Worm (Caenorhabditis elegans): ENCODE measurements around the gene ifd-1.

ifd-1 gene

DNA sequence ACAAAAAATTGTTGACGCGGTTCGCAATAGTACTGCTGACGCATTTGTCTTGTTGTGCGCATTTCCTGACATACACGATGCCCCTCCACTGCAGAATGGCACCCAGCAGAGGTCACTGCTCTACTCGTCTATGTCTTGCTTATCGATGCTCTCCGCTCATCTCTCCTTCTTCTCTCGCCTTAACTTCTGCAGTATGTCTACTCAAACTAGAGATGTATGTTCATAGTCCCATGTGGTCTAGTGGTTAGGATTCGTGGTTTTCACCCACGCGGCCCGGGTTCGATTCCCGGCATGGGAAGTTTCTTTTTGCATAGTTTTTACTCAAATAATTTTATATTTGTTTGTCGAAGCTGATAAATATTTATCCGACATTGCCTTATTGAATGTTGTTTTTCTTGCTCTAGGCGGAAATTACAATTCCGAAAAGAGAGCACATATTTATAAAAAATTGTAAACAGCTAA, 11.7 kb upstream of the ifd-1 start, which contains the start of gene C28G1.2 (continued):
- TF ChIP-seq daf-12 (tag; optimal IDR thresholded peaks at IDR 0.05): no peak
- TF ChIP-seq dmd-9 (GFP tag; IDR thresholded peaks at IDR 0.05): peak; percentile 93
- TF ChIP-seq ceh-20 (GFP tag; IDR thresholded peaks at IDR 0.05): peak; percentile 97
- TF ChIP-seq nhr-41 (GFP tag; IDR thresholded peaks at IDR 0.05): peak; percentile 95
- peak; percentile 79 for TF ChIP-seq nhr-25 (tag; optimal IDR thresholded peaks at IDR 0.05; ENCODE audit: borderline replicate concordance, insufficient read depth)
- TF ChIP-seq madf-9 (GFP tag; conservative IDR thresholded peaks at IDR 0.05): peak; percentile 94

DNA sequence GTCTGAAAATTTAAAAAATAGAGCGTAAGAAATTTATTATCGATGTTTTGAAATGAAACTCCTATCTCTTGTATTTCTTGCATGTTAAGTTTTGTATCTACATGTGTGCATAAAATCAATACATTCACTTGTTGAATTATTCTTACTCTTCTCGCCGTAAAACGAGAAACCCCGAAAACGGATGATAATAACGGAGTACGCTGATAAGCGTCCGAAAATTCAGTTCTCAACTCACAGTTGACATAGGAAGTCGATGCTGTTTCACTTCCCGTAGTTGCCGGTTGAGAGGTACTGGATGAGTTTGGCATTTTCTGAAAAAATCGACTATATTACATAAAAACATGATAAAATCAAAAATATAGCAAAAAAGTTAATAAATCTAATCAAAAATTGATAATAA, 11.2 kb upstream of the ifd-1 start, which contains the start of gene sec-15:
Gene sec-15, minus strand, starts transcription at position 311 of the 400 bp plus-strand sequence.
- TF ChIP-seq mdt-29 (GFP tag; IDR thresholded peaks at IDR 0.05) (no peak), daf-16 (GFP tag; optimal IDR thresholded peaks at IDR 0.05) (no peak), daf-16 (tag; optimal IDR thresholded peaks at IDR 0.05) (peak; percentile 45), lsy-2 (tag; optimal IDR thresholded peaks at IDR 0.05) (no peak), hlh-11 (tag; optimal IDR thresholded peaks at IDR 0.05) (no peak), pqm-1 (tag; optimal IDR thresholded peaks at IDR 0.05) (peak; percentile 81)

DNA sequence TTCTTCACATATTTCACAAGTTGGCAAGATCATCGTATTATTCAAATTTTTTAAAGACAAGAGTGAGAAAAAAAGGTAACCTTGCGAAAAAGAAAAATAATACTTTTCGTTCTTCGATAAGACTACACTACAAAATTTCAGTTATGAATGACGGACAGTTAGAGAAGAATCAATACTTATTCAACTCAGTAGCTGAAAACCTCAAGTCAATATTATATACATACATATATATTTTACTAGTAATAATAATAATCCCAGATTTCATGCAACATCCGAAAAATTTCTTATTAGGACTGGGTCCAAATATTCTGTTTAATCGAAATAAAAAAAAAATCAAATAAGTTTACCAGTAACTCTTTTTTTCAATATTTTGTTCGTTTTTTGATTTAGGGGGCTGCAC, 6.9 kb upstream of the ifd-1 start, which contains the start of gene C28G1.6:
Gene C28G1.6, minus strand, starts transcription at position 101 of the 400 bp plus-strand sequence.
- peak; percentile 17 for TF ChIP-seq pqm-1 (tag; optimal IDR thresholded peaks at IDR 0.05)
- no peak for TF ChIP-seq daf-16 (GFP tag; optimal IDR thresholded peaks at IDR 0.05)
- peak; percentile 36 for TF ChIP-seq daf-16 (tag; optimal IDR thresholded peaks at IDR 0.05)
- no peak for TF ChIP-seq mdt-29 (GFP tag; IDR thresholded peaks at IDR 0.05)
- no peak for TF ChIP-seq unc-130 (GFP tag; optimal IDR thresholded peaks at IDR 0.05)
- no peak for TF ChIP-seq lin-15B (tag; optimal IDR thresholded peaks at IDR 0.05)
- no peak for TF ChIP-seq sdz-12 (GFP tag; optimal IDR thresholded peaks at IDR 0.05)
- peak; percentile 12; the same call in 1 of the 2 replicates for TF ChIP-seq dmd-6 (GFP tag; IDR thresholded peaks at IDR 0.05)

DNA sequence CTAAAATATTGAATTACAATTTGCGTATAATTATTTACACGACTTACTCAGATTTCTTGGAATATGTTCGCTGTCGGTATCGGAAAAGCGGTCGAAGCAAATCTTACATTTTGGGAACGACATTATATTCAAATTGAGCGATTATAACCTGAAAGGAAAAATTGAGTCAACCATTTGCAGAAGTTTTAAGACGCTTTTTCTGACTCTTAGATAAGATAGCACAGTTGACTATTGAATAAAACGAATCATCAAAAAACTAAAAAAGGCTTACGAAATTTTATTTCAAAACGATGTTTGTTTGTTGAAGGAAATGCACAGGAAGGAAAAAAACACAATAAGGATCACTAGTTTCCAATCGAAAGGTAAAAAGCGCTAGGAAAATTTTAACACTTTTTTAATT, 4.1 kb upstream of the ifd-1 start, which contains the start of gene rcs-1:
Gene rcs-1, minus strand, starts transcription at position 176 of the 400 bp plus-strand sequence.
- TF ChIP-seq duxl-1 (tag; optimal IDR thresholded peaks at IDR 0.05; ENCODE audit: poor library complexity) (no peak), ctbp-1 (GFP tag; IDR thresholded peaks at IDR 0.05) (no peak), zfp-2 (tag; optimal IDR thresholded peaks at IDR 0.05) (no peak), F26F4.8 (GFP tag; conservative IDR thresholded peaks at IDR 0.05) (no peak), mxl-2 (GFP tag; conservative IDR thresholded peaks at IDR 0.05) (no peak), pqm-1 (tag; optimal IDR thresholded peaks at IDR 0.05) (peak; percentile 54), aly-2 (tag; optimal IDR thresholded peaks at IDR 0.05) (no peak), daf-16 (GFP tag; optimal IDR thresholded peaks at IDR 0.05) (no peak), daf-16 (tag; optimal IDR thresholded peaks at IDR 0.05) (peak; percentile 6), ZK337.2 (GFP tag; IDR thresholded peaks at IDR 0.05) (no peak)

DNA sequence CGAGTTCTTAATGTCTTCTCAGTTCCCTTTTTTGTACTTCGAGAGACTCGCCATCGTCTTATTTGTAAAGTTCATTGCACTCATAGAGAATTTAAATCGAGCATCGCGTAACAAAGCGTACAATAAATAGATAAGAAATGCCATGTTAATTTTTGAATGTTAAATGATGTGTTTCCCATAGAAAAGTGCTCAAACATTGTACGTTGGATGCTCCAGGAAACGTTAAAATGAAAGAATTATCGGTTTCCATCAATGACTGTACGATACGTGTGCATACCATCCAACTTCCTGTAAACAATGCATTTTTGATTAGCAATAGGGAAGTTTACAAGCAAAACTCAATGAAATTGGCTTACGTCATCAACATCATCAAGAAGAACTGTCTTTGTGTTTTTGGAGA, 3.6 kb downstream of the ifd-1 start:
- TF ChIP-seq mes-2 (tag; optimal IDR thresholded peaks at IDR 0.05; ENCODE audit: poor library complexity, severe bottlenecking) (no peak), tag-97 (GFP tag; IDR thresholded peaks at IDR 0.05) (no peak), mxl-2 (GFP tag; conservative IDR thresholded peaks at IDR 0.05) (no peak), ZK337.2 (GFP tag; IDR thresholded peaks at IDR 0.05) (no peak), snpc-1.2 (GFP tag; IDR thresholded peaks at IDR 0.05) (no peak), aha-1 (tag) (peak; percentile 40), zag-1 (tag; optimal IDR thresholded peaks at IDR 0.05) (no peak), nhr-6 (tag; optimal IDR thresholded peaks at IDR 0.05) (no peak), php-3 (GFP tag; IDR thresholded peaks at IDR 0.05) (peak; percentile 31; the same call in 1 of the 2 replicates), lin-39 (tag; optimal IDR thresholded peaks at IDR 0.05) (no peak), fkh-10 (GFP tag; optimal IDR thresholded peaks at IDR 0.05) (no peak), pha-4 (GFP tag; IDR thresholded peaks at IDR 0.05) (no peak), pha-4 (tag; optimal IDR thresholded peaks at IDR 0.05) (no peak), daf-16 (GFP tag; optimal IDR thresholded peaks at IDR 0.05) (no peak), daf-16 (tag; optimal IDR thresholded peaks at IDR 0.05) (peak; percentile 74), nhr-11 (tag; optimal IDR thresholded peaks at IDR 0.05) (no peak), snpc-4 (tag; optimal IDR thresholded peaks at IDR 0.05) (no peak), pqm-1 (tag; optimal IDR thresholded peaks at IDR 0.05) (peak; percentile 92), lsy-2 (tag; optimal IDR thresholded peaks at IDR 0.05) (peak in 1 of 2 experiments; percentile 2), R02D3.7 (tag; optimal IDR thresholded peaks at IDR 0.05) (no peak), hlh-11 (tag; optimal IDR thresholded peaks at IDR 0.05) (peak; percentile 25), attf-4 (tag; optimal IDR thresholded peaks at IDR 0.05) (no peak), dmd-6 (GFP tag; IDR thresholded peaks at IDR 0.05) (peak; percentile 26; the same call in 1 of the 2 replicates), mdl-1 (tag; optimal IDR thresholded peaks at IDR 0.05) (no peak), madf-9 (GFP tag; conservative IDR thresholded peaks at IDR 0.05) (no peak), ces-1 (GFP tag; optimal IDR thresholded peaks at IDR 0.05) (no peak), rbr-2 (tag; optimal IDR thresholded peaks at IDR 0.05) (no peak), lin-38 (GFP tag; IDR thresholded peaks at IDR 0.05) (no peak)

All from whole organism, L4 larva.